Worm (Caenorhabditis elegans): ENCODE measurements around the gene ifg-1.

The ifg-1 gene

ce11 chrII:8263562-8263961, 46.5 kb downstream of the ifg-1 start:
- no peak for TF ChIP-seq ctbp-1 (GFP tag; IDR thresholded peaks at IDR 0.05)
- no peak for TF ChIP-seq lin-15B (tag; optimal IDR thresholded peaks at IDR 0.05)
- TF ChIP-seq Y48G9A.11 (GFP tag; IDR thresholded peaks at IDR 0.05): no peak
- TF ChIP-seq mdl-1 (tag; optimal IDR thresholded peaks at IDR 0.05): peak in 1 of 2 experiments; percentile 34
- TF ChIP-seq hlh-11 (tag; optimal IDR thresholded peaks at IDR 0.05): peak; percentile 7
- TF ChIP-seq nhr-48 (tag; optimal IDR thresholded peaks at IDR 0.05): peak; percentile 85
- no peak for TF ChIP-seq zip-11 (GFP tag; IDR thresholded peaks at IDR 0.05)
- peak; percentile 75 for TF ChIP-seq mxl-3 (GFP tag; optimal IDR thresholded peaks at IDR 0.05)
- TF ChIP-seq T20F7.1 (GFP tag; optimal IDR thresholded peaks at IDR 0.05): no peak
- TF ChIP-seq hlh-30 (tag; optimal IDR thresholded peaks at IDR 0.05; ENCODE audit: insufficient read depth): peak; percentile 69
- TF ChIP-seq madf-5 (GFP tag; IDR thresholded peaks at IDR 0.05): no peak
- peak; percentile 20 for TF ChIP-seq nhr-25 (tag; optimal IDR thresholded peaks at IDR 0.05; ENCODE audit: borderline replicate concordance, insufficient read depth)
- no peak for TF ChIP-seq gei-8 (GFP tag; optimal IDR thresholded peaks at IDR 0.05)
- peak; percentile 71 for TF ChIP-seq dmd-6 (GFP tag; IDR thresholded peaks at IDR 0.05)
- no peak for TF ChIP-seq daf-16 (GFP tag; optimal IDR thresholded peaks at IDR 0.05)
- no peak for TF ChIP-seq daf-16 (tag; optimal IDR thresholded peaks at IDR 0.05)
- peak in 1 of 2 experiments; percentile 67 for TF ChIP-seq unc-62 (GFP tag; optimal IDR thresholded peaks at IDR 0.05 in 1 of 2)
- TF ChIP-seq unc-62 (tag; optimal IDR thresholded peaks at IDR 0.05): no peak
- TF ChIP-seq fkh-10 (GFP tag; optimal IDR thresholded peaks at IDR 0.05): no peak
- no peak for TF ChIP-seq ces-1 (GFP tag; optimal IDR thresholded peaks at IDR 0.05)
- TF ChIP-seq zfp-3 (GFP tag; conservative IDR thresholded peaks at IDR 0.05): no peak
- TF ChIP-seq F44E2.7 (GFP tag; IDR thresholded peaks at IDR 0.05): no peak
- TF ChIP-seq nhr-28 (tag; optimal IDR thresholded peaks at IDR 0.05): peak; percentile 65
- TF ChIP-seq F37D6.2 (tag; optimal IDR thresholded peaks at IDR 0.05): no peak
- no peak for TF ChIP-seq lir-3 (tag; optimal IDR thresholded peaks at IDR 0.05)
- no peak for TF ChIP-seq tag-97 (GFP tag; IDR thresholded peaks at IDR 0.05)
- no peak for TF ChIP-seq mep-1 (tag; optimal IDR thresholded peaks at IDR 0.05)
- no peak for TF ChIP-seq snpc-4 (tag; optimal IDR thresholded peaks at IDR 0.05)
- TF ChIP-seq lin-39 (tag; optimal IDR thresholded peaks at IDR 0.05): no peak
- peak in 1 of 2 experiments; percentile 8 for TF ChIP-seq lsy-2 (tag; optimal IDR thresholded peaks at IDR 0.05)
- TF ChIP-seq dve-1 (tag; optimal IDR thresholded peaks at IDR 0.05; ENCODE audit: insufficient read depth): peak; percentile 21

ce11 chrII:8264619-8265018, 47.6 kb downstream of the ifg-1 start, which contains the start of gene srdh-1:
srdh-1 (plus strand) TSS chrII:8264661.
- TF ChIP-seq zip-11 (GFP tag; IDR thresholded peaks at IDR 0.05) (no peak), mdl-1 (tag; optimal IDR thresholded peaks at IDR 0.05) (peak in 1 of 2 experiments; percentile 21), cey-2 (tag; optimal IDR thresholded peaks at IDR 0.05; ENCODE audit: borderline replicate concordance, insufficient read depth) (no peak), ces-1 (GFP tag; optimal IDR thresholded peaks at IDR 0.05) (no peak), dmd-6 (GFP tag; IDR thresholded peaks at IDR 0.05) (peak; percentile 35; the same call in 1 of the 2 replicates), Y5F2A.4 (GFP tag; optimal IDR thresholded peaks at IDR 0.05) (no peak), ceh-32 (tag; optimal IDR thresholded peaks at IDR 0.05; ENCODE audit: poor library complexity) (no peak), D1046.2 (GFP tag; IDR thresholded peaks at IDR 0.05) (no peak), hmg-1.1 (GFP tag; IDR thresholded peaks at IDR 0.05) (no peak), tra-1 (GFP tag; IDR thresholded peaks at IDR 0.05) (0 out of 2 replicates have a peak, but pooled peaks have one; percentile 16), lim-7 (GFP tag; IDR thresholded peaks at IDR 0.05) (no peak), attf-4 (tag; optimal IDR thresholded peaks at IDR 0.05) (no peak), unc-130 (GFP tag; optimal IDR thresholded peaks at IDR 0.05) (no peak), aly-2 (tag; optimal IDR thresholded peaks at IDR 0.05) (no peak), nhr-11 (tag; optimal IDR thresholded peaks at IDR 0.05) (no peak), nhr-28 (tag; optimal IDR thresholded peaks at IDR 0.05) (peak; percentile 2), nhr-237 (tag; optimal IDR thresholded peaks at IDR 0.05) (no peak), hlh-11 (tag; optimal IDR thresholded peaks at IDR 0.05) (peak; percentile 21), lin-39 (tag; optimal IDR thresholded peaks at IDR 0.05) (no peak), ceh-20 (GFP tag; IDR thresholded peaks at IDR 0.05) (no peak), snpc-4 (tag; optimal IDR thresholded peaks at IDR 0.05) (no peak), pqm-1 (tag; optimal IDR thresholded peaks at IDR 0.05) (no peak), jun-1 (tag; optimal IDR thresholded peaks at IDR 0.05) (no peak), mxl-3 (GFP tag; optimal IDR thresholded peaks at IDR 0.05) (peak; percentile 50), unc-62 (GFP tag; optimal IDR thresholded peaks at IDR 0.05 in 1 of 2) (no peak), unc-62 (tag; optimal IDR thresholded peaks at IDR 0.05) (no peak)
